Worm (Caenorhabditis elegans): ENCODE data around the gene C17H12.5.

C17H12.5 gene

DNA sequence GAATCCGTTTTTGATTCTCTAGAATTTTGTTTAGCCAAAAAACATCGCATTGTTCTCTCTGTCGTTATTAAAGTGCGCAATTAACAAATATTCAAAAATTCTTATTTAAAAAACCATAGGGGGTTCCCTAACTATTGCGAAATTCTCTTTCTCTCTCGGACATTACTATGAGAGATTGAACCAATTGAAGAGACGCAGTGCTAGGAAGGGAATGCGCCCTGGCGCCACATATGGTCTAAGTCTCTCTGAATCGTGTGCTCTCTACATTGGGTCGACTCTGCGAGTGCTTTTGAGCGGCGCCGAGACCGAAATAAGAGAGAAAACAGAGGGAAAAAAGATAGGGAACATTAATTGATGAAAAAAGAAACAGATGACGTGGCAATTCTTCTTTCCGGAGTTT lies 31.6 kb downstream of the C17H12.5 start (continued):
- TF ChIP-seq F26F4.8 (GFP tag; conservative IDR thresholded peaks at IDR 0.05) (no peak), ZK337.2 (GFP tag; IDR thresholded peaks at IDR 0.05) (no peak), nhr-48 (tag; optimal IDR thresholded peaks at IDR 0.05) (peak; percentile 49), ceh-62 (tag; optimal IDR thresholded peaks at IDR 0.05) (no peak), ctbp-1 (GFP tag; IDR thresholded peaks at IDR 0.05) (peak; percentile 47; the same call in 1 of the 2 replicates), lsy-2 (tag; optimal IDR thresholded peaks at IDR 0.05) (peak in 1 of 2 experiments; percentile 76), pqm-1 (tag; optimal IDR thresholded peaks at IDR 0.05) (peak; percentile 5), nhr-102 (tag; optimal IDR thresholded peaks at IDR 0.05) (peak; percentile 18), mdt-29 (GFP tag; IDR thresholded peaks at IDR 0.05) (no peak), unc-130 (GFP tag; optimal IDR thresholded peaks at IDR 0.05) (no peak), tra-1 (GFP tag; IDR thresholded peaks at IDR 0.05) (peak; percentile 57; the same call in 1 of the 2 replicates), nhr-11 (tag; optimal IDR thresholded peaks at IDR 0.05) (no peak), jun-1 (tag; optimal IDR thresholded peaks at IDR 0.05) (no peak), hlh-11 (tag; optimal IDR thresholded peaks at IDR 0.05) (peak; percentile 90), ceh-32 (tag; optimal IDR thresholded peaks at IDR 0.05; ENCODE audit: poor library complexity) (no peak), mdl-1 (tag; optimal IDR thresholded peaks at IDR 0.05) (peak in 1 of 2 experiments; percentile 27), mxl-3 (GFP tag; optimal IDR thresholded peaks at IDR 0.05) (peak; percentile 40), R02D3.7 (tag; optimal IDR thresholded peaks at IDR 0.05) (no peak), lir-3 (tag; optimal IDR thresholded peaks at IDR 0.05) (no peak), zip-2 (tag; optimal IDR thresholded peaks at IDR 0.05) (no peak), arid-1 (GFP tag; conservative IDR thresholded peaks at IDR 0.05) (peak; percentile 49; the same call in 1 of the 2 replicates), set-16 (GFP tag; IDR thresholded peaks at IDR 0.05) (peak; percentile 48), dmd-6 (GFP tag; IDR thresholded peaks at IDR 0.05) (peak; percentile 68), F49E8.2 (tag; optimal IDR thresholded peaks at IDR 0.05; ENCODE audit: borderline replicate concordance) (no peak), lin-15B (tag; optimal IDR thresholded peaks at IDR 0.05) (no peak), F44E2.7 (GFP tag; IDR thresholded peaks at IDR 0.05) (no peak), T26A8.4 (GFP tag; IDR thresholded peaks at IDR 0.05) (peak; percentile 59), hlh-30 (tag; optimal IDR thresholded peaks at IDR 0.05; ENCODE audit: insufficient read depth) (peak; percentile 73), nhr-111 (GFP tag; optimal IDR thresholded peaks at IDR 0.05) (no peak), nhr-237 (tag; optimal IDR thresholded peaks at IDR 0.05) (no peak), ceh-20 (GFP tag; IDR thresholded peaks at IDR 0.05) (peak; percentile 54; the same call in 1 of the 2 replicates), gei-8 (GFP tag; optimal IDR thresholded peaks at IDR 0.05) (no peak), daf-8 (GFP tag; IDR thresholded peaks at IDR 0.05) (no peak), tag-97 (GFP tag; IDR thresholded peaks at IDR 0.05) (no peak), vab-7 (GFP tag; IDR thresholded peaks at IDR 0.05) (no peak), zfp-2 (tag; optimal IDR thresholded peaks at IDR 0.05) (no peak), lin-13 (GFP tag; optimal IDR thresholded peaks at IDR 0.05) (peak; percentile 37), daf-16 (GFP tag; optimal IDR thresholded peaks at IDR 0.05) (peak in 1 of 2 experiments; percentile 16), daf-16 (tag; optimal IDR thresholded peaks at IDR 0.05) (peak; percentile 66), aha-1 (tag) (peak; percentile 98), madf-9 (GFP tag; conservative IDR thresholded peaks at IDR 0.05) (no peak), madf-5 (GFP tag; IDR thresholded peaks at IDR 0.05) (no peak), nhr-6 (tag; optimal IDR thresholded peaks at IDR 0.05) (peak; percentile 13), daf-12 (tag; optimal IDR thresholded peaks at IDR 0.05) (no peak), fos-1 (tag; optimal IDR thresholded peaks at IDR 0.05) (no peak), mxl-2 (GFP tag; conservative IDR thresholded peaks at IDR 0.05) (no peak), daf-19 (GFP tag; conservative IDR thresholded peaks at IDR 0.05) (no peak), egl-43 (GFP tag; IDR thresholded peaks at IDR 0.05) (0 out of 2 replicates have a peak, but pooled peaks have one; percentile 64), pha-4 (GFP tag; IDR thresholded peaks at IDR 0.05) (peak; percentile 64), pha-4 (tag; optimal IDR thresholded peaks at IDR 0.05) (peak; percentile 62), rbr-2 (tag; optimal IDR thresholded peaks at IDR 0.05) (peak; percentile 77), mep-1 (tag; optimal IDR thresholded peaks at IDR 0.05) (peak; percentile 85)
